Worm (Caenorhabditis elegans): Measurements from ENCODE around the gene K09F6.13.
"Not testable (repeated sequence)": the region's sequence is repeated elsewhere in the genome, so short reads cannot be mapped to it uniquely, and the experiment has no call there.

ce11 chrII:2282599-2282998, 6.3 kb upstream of the K09F6.13 start, which contains the start of gene K09F6.9:
- not testable (repeated sequence) for TF ChIP-seq him-1, dao-5 (tag; optimal IDR thresholded peaks at IDR 0.05)

Data from whole organism, L4/young adult.